Worm (Caenorhabditis elegans) whole organism, early embryonic: ENCODE results near the gene C01F1.6.

Experiments used
- aly-1 ChIP-seq: sonication (generic microtip); optimal IDR thresholded peaks from 2 replicates; lab custom pipeline; 2016; ENCODE audit warnings: missing genetic modification characterization, missing compliant biosample characterization
- ama-1 ChIP-seq: fragments of 150-350 bp; optimal IDR thresholded peaks from 2 replicates; lab custom pipeline; 2014
- sea-1 ChIP-seq: fragments of 200-800 bp; sonication (Bioruptor generic); conservative IDR thresholded peaks from 2 replicates; pipeline ENCODE4 v1.3.6; 2022; ENCODE audit warnings: missing genetic modification characterization, missing compliant biosample characterization
- tbx-11 ChIP-seq: fragments of 200-800 bp; sonication (Bioruptor generic); IDR thresholded peaks from 2 replicates; pipeline ENCODE4 v1.3.6; 2022; ENCODE audit warnings: missing genetic modification characterization, missing compliant biosample characterization

DNA sequence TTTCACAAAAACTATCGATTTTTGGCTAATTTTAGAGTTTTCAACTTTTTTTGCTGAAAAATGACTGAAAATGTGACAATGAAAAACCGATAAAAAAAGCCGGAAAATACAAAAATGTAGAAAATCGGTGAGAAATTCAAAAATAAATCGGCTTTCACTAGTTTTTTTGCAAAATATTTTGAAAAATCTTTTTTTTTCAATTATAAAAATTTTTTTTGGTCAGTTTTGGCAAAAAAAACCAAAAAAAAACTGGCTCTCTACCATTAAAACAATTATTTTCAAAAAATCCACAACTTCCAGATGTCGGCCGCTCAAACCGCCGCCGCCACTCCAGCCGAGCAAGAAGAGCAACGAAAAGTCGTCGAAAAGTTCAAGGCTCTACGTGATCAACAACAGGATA is 38.4 kb upstream of the C01F1.6 start, which contains the start of gene pfd-2:
- TF ChIP-seq sea-1 (GFP tag; lab: Robert Waterston, UW) (no peak), ama-1 (lab: Kevin White, UChicago) (no peak), aly-1 (no peak), tbx-11 (no peak)
